Fruit fly (Drosophila melanogaster) whole organism: ENCODE measurements around the gene CG6972.

Experiments
- CG8478 ChIP-seq: fragments of >200 bp; optimal IDR thresholded peaks from 2 replicates; lab custom pipeline; 2018; ENCODE audit warnings: inconsistent platforms
- Dll ChIP-seq: fragments of >200 bp; optimal IDR thresholded peaks from 2 replicates; lab custom pipeline; 2017
- EcR ChIP-seq, 2 experiments: fragments of >200 bp; optimal IDR thresholded peaks; 2 replicates each; lab custom pipeline; 2017; ENCODE audit warnings: missing biosample characterization in 2 of 2, missing genetic modification characterization in 2 of 2, missing genetic modification reagents in 2 of 2
- pan ChIP-seq: fragments of >200 bp; optimal IDR thresholded peaks from 2 replicates; lab custom pipeline; 2017
- psq ChIP-seq: fragments of >200 bp; optimal IDR thresholded peaks from 2 replicates; lab custom pipeline; 2017
- usp ChIP-seq: fragments of >200 bp; optimal IDR thresholded peaks from 2 replicates; lab custom pipeline; 2017; ENCODE audit warnings: missing biosample characterization, missing genetic modification characterization, mixed read lengths

CG6972 gene

DNA sequence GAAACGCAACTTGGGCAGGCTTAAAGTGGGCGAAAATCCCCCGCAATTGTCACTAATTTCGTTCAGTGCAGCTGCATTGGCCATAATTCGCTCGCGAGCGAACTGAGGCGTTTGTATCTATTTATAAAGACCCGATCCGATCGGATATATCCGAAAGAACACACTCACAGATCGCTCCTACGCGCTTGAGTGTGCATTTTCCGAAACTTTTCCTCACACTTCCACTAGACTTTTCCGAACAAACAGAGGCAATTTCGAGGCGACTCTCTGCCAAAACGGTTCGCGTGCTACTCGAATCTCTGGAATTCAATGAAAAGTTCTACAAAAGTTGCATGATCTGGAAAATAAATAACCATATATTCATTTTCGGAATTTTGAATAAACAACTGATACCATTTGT, at the start of gene CG6972, which contains the start of gene CCAP:
TSS of gene CG6972 (plus strand) at position 215 of the 400 bp plus-strand sequence.
TSS of gene CCAP (minus strand) at position 292 of the 400 bp plus-strand sequence.
- TF ChIP-seq EcR (GFP tag; optimal IDR thresholded peaks at IDR 0.05; lab: Kevin White, UChicago) (no peak), psq (no peak), pan (lab: Kevin White, UChicago) (no peak), Dll (lab: Kevin White, UChicago) (no peak), CG8478 (lab: Kevin White, UChicago) (no peak), usp (no peak)

DNA sequence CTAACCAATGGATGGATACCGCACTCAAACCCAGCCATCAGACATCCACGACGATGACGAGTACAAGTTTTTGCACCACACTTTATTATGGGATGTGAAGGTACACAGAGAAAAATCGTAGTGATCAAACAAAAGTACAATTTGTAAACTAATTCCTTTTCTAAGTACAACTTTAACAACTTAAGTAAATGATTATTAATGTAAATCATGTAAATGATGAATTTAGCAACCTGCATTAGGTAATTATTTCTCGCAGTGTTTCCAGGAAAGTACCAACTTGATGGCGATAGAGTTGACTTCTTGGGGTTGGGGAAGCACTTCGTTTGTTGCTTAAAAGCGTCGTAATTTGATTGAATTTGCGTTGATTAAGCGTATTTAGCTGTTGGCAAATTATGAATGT, 38.7 kb upstream of the CG6972 start:
- TF ChIP-seq EcR (GFP tag; optimal IDR thresholded peaks at IDR 0.05; lab: Kevin White, UChicago) (no peak), CG8478 (lab: Kevin White, UChicago) (no peak), psq (no peak), pan (lab: Kevin White, UChicago) (no peak), Dll (lab: Kevin White, UChicago) (no peak), usp (no peak)

DNA sequence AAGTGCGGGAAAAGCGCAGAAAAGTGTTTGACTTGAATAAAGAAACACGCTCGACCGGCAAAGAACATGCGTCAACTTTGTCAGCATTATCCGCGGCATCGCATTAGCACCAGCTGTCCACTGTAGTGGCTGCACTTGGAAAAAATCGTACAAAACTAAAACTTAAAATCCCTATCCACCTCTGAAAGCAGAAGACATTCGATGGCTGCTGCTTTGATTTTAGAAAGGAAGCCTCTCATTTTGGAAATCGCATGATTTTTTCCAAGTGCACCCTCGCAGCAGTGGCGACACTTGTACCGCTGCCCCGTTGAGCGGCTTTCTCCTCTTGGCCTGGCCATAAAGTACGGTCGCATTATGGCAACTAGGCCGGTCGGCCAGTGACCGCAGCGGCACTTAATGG, 37.5 kb upstream of the CG6972 start:
- no peak for TF ChIP-seq CG8478 (lab: Kevin White, UChicago)
- TF ChIP-seq EcR (GFP tag; optimal IDR thresholded peaks at IDR 0.05; lab: Kevin White, UChicago), result no peak
- no peak for TF ChIP-seq Dll (lab: Kevin White, UChicago)
- no peak for TF ChIP-seq usp
- TF ChIP-seq psq, result no peak
- TF ChIP-seq pan (lab: Kevin White, UChicago), result no peak

DNA sequence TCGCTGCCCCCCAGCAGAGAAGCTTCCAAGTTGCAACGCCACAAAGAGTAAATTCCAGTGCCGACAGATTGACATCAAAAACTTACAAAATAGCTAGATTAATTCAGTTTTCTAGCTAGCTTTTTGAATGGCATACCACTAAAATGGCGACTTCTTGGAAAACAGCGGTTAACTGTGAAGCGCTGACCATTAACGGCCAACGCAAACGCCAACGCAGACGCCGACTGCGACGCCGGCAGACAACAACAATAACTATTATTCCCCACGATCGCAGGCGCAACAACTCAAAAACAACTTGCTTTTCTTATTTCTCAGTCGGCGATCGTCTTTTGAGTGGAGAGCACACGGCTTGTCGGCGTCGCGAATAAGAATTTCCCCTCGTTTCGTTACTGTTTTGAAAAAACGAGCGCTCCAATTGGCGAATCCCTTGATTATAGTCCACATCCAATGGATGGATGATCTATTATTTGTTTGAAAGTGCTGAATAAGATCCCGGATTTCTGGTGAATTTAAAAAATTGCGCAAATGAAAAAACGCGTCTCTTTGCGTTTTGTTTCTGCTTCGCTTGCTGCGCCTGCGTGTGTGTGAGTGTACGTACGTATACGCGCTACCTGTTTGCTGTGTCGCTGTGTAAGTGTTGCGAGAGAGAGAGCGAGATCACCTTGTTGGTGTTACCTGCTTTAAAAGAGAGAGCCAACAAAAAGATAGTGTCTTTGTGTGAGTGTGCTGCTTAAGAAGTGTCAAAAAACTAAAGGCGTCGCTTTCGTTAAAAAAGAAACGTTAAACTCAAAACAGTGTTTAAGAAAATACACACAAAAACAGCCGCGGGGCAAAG, 35.1 kb upstream of the CG6972 start:
- TF ChIP-seq pan (lab: Kevin White, UChicago) (no peak), psq (no peak), Dll (lab: Kevin White, UChicago) (no peak), CG8478 (lab: Kevin White, UChicago) (no peak), usp (no peak), EcR (GFP tag; optimal IDR thresholded peaks at IDR 0.05; lab: Kevin White, UChicago) (no peak)

DNA sequence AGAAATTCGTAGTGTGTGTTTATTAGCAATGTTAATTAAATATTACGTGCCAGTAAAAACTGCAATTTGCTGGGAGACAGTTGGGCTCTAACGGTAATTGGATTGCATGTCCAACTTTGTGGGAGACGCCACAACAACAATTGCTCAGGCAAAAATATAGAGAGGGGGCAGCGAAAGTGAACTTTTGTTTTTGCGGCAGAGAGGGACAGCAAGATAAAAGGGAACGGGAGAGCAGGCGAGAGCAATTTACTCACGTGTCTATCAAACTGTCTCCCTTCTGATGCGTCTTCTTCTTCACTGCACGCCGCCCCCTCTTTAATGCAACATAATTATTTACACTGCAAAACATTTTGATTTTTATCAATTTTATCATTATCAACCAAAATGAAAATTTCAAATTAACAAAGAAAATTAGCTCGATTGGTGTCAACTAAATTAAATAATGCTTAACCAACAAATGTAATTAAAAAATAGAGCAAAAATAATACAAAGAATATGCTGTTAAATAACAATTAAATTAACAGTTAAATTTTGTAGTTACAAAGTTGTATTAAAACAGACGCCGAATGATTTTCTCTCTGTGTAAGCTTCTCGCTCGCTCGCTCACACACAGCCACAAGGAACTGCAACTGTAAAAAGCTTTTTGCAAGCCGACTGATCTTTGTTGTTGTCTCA, 34.4 kb upstream of the CG6972 start:
- TF ChIP-seq Dll (lab: Kevin White, UChicago) (no peak), CG8478 (lab: Kevin White, UChicago) (no peak), usp (no peak), EcR (GFP tag; optimal IDR thresholded peaks at IDR 0.05; lab: Kevin White, UChicago) (no peak), psq (no peak), pan (lab: Kevin White, UChicago) (no peak)

DNA sequence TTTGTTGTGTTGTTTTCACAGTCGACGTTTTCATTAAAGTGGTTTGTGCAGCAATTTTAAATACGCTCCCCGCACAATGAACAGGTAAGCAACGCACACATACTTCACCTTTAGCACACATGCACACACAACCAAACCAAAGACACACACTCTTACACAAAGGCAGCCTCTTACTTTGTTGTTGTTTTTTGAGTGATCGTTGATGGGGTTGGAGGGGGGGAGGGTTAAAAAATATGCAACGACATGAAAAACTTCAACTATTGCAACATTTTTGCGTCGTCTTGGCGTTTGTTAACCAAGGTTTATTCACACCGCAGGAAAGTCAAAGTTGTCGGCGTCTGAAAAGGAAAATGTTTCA, 33.9 kb upstream of the CG6972 start:
- TF ChIP-seq EcR (GFP tag; optimal IDR thresholded peaks at IDR 0.05; lab: Kevin White, UChicago), result no peak
- no peak for TF ChIP-seq CG8478 (lab: Kevin White, UChicago)
- TF ChIP-seq Dll (lab: Kevin White, UChicago), result no peak
- no peak for TF ChIP-seq usp
- no peak for TF ChIP-seq pan (lab: Kevin White, UChicago)
- TF ChIP-seq psq, result no peak

DNA sequence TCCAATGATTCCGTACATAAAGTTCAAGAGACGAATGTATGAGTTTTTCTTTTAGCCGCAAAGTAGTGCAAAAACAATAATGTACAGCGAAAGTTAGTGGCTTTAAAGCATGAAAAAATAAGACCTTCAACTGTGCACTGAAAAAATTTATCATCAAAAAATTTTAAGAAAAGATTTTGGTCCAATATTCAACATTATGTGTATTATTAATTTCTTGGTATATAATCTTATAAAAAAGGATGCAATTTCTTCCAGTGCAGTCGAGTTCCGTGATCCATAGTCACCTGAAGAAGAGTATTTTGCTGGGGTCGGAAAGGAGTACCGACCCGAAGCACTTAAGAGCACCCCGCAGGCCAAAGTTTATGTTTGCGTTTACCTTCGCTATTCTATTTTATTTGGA, 33.2 kb upstream of the CG6972 start:
- TF ChIP-seq usp, result no peak

DNA sequence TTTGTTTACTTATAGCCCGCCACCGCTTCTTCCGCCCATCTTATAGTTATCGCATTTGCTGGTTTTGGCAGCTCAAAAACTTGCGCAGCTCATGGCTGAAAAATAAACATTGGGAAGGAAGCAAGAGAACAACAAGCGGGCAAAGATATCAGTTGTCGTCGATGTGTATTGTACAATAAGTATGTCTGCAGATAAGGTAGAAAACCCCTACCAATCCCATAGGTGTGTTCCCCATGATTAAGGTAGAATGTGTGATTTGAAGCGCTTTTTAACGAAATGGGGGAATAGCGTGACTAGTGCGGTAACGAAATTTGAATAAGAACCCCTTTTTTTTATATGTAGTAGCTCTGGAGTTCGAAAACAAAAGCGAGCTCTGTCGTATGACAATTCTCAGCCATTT, 32.7 kb upstream of the CG6972 start:
- no peak for TF ChIP-seq CG8478 (lab: Kevin White, UChicago)
- no peak for TF ChIP-seq usp
- no peak for TF ChIP-seq psq
- no peak for TF ChIP-seq Dll (lab: Kevin White, UChicago)
- no peak for TF ChIP-seq pan (lab: Kevin White, UChicago)

DNA sequence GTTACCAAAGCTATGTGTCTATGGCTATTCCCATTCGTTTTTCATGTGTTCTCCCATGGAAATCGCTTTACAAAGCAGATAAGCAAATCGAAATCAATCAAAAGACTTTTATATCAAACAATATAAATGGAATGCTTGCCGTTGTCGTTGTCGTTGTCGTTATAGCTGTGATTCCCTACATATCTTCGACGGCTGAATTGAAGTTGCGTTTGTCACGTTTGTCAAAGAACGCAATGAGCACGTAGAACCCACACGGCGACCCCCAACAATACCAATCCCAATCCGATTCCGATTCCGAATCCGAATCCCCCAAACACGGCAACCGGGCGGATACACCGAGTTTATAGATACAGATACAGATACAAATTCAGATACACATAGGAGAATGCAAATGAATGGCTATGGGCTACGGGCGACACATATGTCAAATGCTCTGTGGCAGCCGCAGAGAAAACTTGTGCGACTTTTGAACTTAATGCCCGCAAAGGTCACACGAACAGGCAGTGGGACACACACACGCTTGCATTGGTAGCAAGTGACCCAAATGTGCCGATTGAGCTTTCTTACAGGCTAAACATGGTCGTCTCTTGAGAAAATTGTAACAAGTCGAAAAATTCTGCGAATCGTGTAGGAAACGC, 31.9 kb upstream of the CG6972 start:
- TF ChIP-seq EcR (GFP tag; optimal IDR thresholded peaks at IDR 0.05; lab: Kevin White, UChicago) (no peak), Dll (lab: Kevin White, UChicago) (no peak), psq (no peak), usp (no peak), pan (lab: Kevin White, UChicago) (no peak), CG8478 (lab: Kevin White, UChicago) (no peak)

DNA sequence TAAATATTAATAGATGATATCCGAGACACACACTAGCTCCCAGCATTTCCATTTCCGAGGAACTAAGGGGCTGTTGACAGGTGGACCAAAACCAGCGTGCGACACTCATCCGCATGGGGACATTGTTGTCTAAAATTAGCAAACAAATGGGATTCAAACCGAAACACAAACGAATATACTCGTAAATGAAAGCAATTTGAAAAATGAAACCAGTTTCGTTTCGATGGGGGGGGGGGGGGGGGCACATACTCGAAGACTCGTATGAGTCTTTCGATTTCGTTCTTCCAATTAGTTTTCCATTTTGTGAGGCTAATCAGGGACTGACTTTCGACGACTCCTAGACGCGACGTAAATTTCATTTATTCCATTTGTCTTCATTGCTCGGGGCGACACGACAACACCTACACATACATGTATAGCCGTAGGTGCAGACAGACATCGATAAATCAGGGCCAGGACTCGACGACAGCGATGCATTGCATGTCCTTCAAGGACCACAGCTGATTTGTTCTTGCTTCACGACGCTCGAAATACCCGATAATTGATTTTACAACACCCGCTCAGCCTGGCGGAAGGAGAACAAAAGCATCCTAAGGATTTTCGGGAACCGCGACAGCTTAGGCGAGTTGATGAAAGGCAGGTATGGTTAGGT, 29.0 kb upstream of the CG6972 start:
- TF ChIP-seq EcR (GFP tag; optimal IDR thresholded peaks at IDR 0.05; lab: Kevin White, UChicago) (no peak), Dll (lab: Kevin White, UChicago) (no peak), psq (no peak), pan (lab: Kevin White, UChicago) (no peak), usp (no peak), CG8478 (lab: Kevin White, UChicago) (no peak)

DNA sequence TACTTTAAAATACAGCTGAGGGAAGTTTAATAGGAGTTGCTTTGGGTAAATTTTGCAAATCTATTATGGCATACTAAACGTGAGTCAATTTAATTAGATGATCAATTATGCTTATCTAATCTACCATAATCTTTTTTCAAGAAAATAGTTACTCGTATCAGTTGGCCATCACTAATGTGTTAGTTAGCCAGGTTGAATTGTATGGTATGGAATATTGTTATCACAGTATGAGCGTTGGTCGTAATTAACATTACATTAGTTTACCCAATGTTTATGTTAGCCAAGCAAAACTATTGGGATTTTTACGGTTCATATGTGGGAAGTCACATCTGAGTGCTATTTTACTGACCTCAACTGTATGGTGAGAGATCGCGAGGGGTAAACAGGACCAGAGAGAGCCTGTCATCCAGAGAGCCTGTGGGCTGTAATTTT, 28.3 kb upstream of the CG6972 start:
- TF ChIP-seq usp (no peak), EcR (GFP tag; optimal IDR thresholded peaks at IDR 0.05; lab: Kevin White, UChicago) (no peak), Dll (lab: Kevin White, UChicago) (no peak), pan (lab: Kevin White, UChicago) (no peak), psq (no peak), CG8478 (lab: Kevin White, UChicago) (no peak)
